Worm (Caenorhabditis elegans) whole organism, L4 larva: ENCODE measurements around the gene sri-36.

Experiments used
- R02D3.7 ChIP-seq: fragments of 150-350 bp; sonication (generic microtip); optimal IDR thresholded peaks from 3 replicates; lab custom pipeline; 2014; ENCODE audit warnings: missing biosample characterization, missing genetic modification characterization
- dmd-9 ChIP-seq: fragments of 200-800 bp; sonication (Bioruptor generic); IDR thresholded peaks from 2 replicates; pipeline ENCODE4 v1.3.6; 2022; ENCODE audit warnings: missing genetic modification reagents, missing genetic modification characterization, missing compliant biosample characterization
- egl-27 ChIP-seq: sonication (generic microtip); optimal IDR thresholded peaks from 3 replicates; lab custom pipeline; 2017; ENCODE audit warnings: missing biosample characterization, missing genetic modification reagents, missing genetic modification characterization
- lin-13 ChIP-seq: fragments of 150-350 bp; optimal IDR thresholded peaks from 2 replicates; lab custom pipeline; 2014; ENCODE audit warnings: missing biosample characterization, missing genetic modification reagents, missing genetic modification characterization
- mdl-1 ChIP-seq, 2 experiments: fragments of 150-350 bp in 1 of 2; sonication (generic microtip) in 1 of 2; optimal IDR thresholded peaks; 2 replicates each; lab custom pipeline; 2014 to 2017; ENCODE audit warnings: missing biosample characterization in 2 of 2, missing genetic modification characterization in 2 of 2
- nhr-102 ChIP-seq: sonication (generic microtip); optimal IDR thresholded peaks from 2 replicates; lab custom pipeline; 2016; ENCODE audit warnings: mild to moderate bottlenecking, missing genetic modification characterization, moderate library complexity, missing compliant biosample characterization
- nhr-25 ChIP-seq: sonication (generic microtip); optimal IDR thresholded peaks from 2 replicates; lab custom pipeline; 2017; ENCODE audit warnings: missing genetic modification characterization, mild to moderate bottlenecking, missing compliant biosample characterization, antibody characterized with exemption, moderate library complexity, borderline replicate concordance; ENCODE audit not compliant: insufficient read depth
- snpc-4 ChIP-seq: fragments of 150-350 bp; optimal IDR thresholded peaks from 2 replicates; lab custom pipeline; 2014; ENCODE audit warnings: missing biosample characterization, missing genetic modification characterization

DNA sequence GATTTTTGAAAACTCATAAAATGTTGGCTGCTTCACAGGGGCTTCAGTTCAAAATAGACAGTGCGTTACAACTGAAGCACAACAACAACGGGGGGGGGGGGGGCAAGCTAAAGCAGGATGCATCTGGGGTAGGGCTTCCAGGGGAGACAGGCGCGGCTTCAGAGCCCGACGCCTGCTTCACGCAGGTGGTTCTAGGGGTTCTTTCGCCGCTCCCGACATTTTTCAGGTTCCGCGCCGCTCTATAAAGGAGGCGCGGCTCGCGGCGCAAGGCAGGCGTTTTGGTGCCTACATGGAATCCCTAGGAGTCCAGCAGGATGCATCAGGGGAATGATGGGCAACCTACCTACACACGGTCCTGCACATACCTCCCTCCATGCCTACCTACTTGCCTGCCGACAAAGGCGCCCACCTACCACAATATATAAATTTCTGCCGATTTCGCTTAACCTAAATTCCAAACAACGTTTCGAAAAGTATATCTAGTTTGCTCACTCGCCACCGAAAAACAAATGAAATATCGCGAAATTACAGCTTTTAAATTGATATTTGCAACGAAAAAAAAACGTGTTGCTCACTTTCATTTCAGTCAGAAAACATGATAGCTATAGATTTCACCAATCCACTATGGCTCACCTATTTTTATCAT, 41.9 kb upstream of the sri-36 start, which contains the start of gene sri-71:
- no peak for TF ChIP-seq R02D3.7 (tag; lab: Kevin White, UChicago)
- TF ChIP-seq egl-27 (tag; lab: Kevin White, UChicago), result no peak
- TF ChIP-seq nhr-25 (tag; lab: Kevin White, UChicago), result no peak
- TF ChIP-seq mdl-1 (tag; optimal IDR thresholded peaks at IDR 0.05; lab: Kevin White, UChicago), result no peak
- TF ChIP-seq snpc-4, result no peak
- no peak for TF ChIP-seq dmd-9 (GFP tag; lab: Robert Waterston, UW)
- no peak for TF ChIP-seq lin-13 (GFP tag; lab: Kevin White, UChicago)
- TF ChIP-seq nhr-102 (tag; lab: Kevin White, UChicago), result no peak
